Worm (Caenorhabditis elegans) whole organism, L4 larva: ENCODE measurements around the gene spe-41.

Experiments used
- ama-1 ChIP-seq: fragments of 150-350 bp; optimal IDR thresholded peaks from 2 replicates; lab custom pipeline; 2014; ENCODE audit warnings: inconsistent platforms, mixed read lengths
- ceh-28 ChIP-seq: fragments of 150-350 bp; optimal IDR thresholded peaks from 2 replicates; lab custom pipeline; 2014; ENCODE audit warnings: missing biosample characterization, missing genetic modification reagents, missing genetic modification characterization
- madf-9 ChIP-seq: fragments of 200-800 bp; sonication (Bioruptor generic); conservative IDR thresholded peaks from 2 replicates; pipeline ENCODE4 v1.3.6; 2022; ENCODE audit warnings: missing genetic modification reagents, missing genetic modification characterization, missing compliant biosample characterization
- snpc-4 ChIP-seq: fragments of 150-350 bp; optimal IDR thresholded peaks from 2 replicates; lab custom pipeline; 2014; ENCODE audit warnings: missing biosample characterization, missing genetic modification characterization

DNA sequence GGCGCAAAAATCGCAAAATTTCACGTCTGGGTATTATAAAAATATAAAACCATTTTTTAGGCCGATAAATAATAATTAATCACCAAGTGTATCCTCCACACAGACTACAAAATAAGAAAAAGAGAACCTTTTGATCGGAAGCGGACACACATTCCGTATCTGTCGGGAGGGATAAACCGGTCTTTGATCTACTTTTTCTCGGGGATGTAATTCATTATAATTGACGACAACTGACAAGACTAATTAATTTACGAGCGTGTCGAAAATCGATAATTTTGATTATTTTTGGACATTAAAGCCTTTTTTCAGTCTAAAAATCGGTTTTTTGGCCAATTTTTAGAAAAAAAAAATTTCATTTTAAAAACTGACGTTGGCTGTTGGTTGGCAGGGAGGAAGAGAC, 26.4 kb upstream of the spe-41 start:
- no peak for TF ChIP-seq ama-1 (lab: Kevin White, UChicago)
- TF ChIP-seq snpc-4 (tag; lab: Kevin White, UChicago), result no peak
- no peak for TF ChIP-seq madf-9 (GFP tag; lab: Robert Waterston, UW)
- no peak for TF ChIP-seq ceh-28 (tag; lab: Kevin White, UChicago)
